Worm (Caenorhabditis elegans): ENCODE data around the gene F25E5.5.

DNA sequence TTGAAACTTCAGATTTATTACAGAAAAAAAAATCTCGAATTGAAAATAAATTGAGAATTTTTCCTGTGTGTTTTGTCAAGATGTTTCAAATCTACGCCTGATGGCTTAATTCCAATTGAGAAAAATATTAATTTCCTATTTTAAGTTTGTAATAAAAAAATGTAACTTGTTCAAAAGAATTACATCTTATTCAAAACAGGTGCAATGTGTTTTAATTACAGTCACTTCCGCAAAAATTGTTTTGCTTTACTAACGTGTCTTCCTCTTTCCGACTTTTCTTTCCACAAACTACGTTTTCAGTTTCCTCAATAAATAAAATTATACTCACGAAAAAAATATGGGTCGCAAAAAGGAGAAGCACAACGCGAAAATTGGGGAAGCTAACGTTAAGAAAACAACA, 9.1 kb upstream of the F25E5.5 start, which contains the start of gene F25E5.16:
- TF ChIP-seq med-1 (GFP tag; optimal IDR thresholded peaks at IDR 0.05; ENCODE audit: insufficient read depth) = no peak
- TF ChIP-seq tab-1 (GFP tag; IDR thresholded peaks at IDR 0.05) = no peak
- no peak for TF ChIP-seq klf-2 (GFP tag; conservative IDR thresholded peaks at IDR 0.05)
- no peak for TF ChIP-seq cog-1 (tag; optimal IDR thresholded peaks at IDR 0.05)
- no peak for TF ChIP-seq flt-1 (GFP tag; IDR thresholded peaks at IDR 0.05)
- no peak for TF ChIP-seq ztf-23 (GFP tag; IDR thresholded peaks at IDR 0.05)
- TF ChIP-seq ref-1 (GFP tag; conservative IDR thresholded peaks at IDR 0.05) = no peak
- TF ChIP-seq T22C8.4 (GFP tag; IDR thresholded peaks at IDR 0.05) = no peak
- no peak for TF ChIP-seq ztf-29 (GFP tag; IDR thresholded peaks at IDR 0.05)

Measured in whole organism, midembryonic.